Fruit fly (Drosophila melanogaster): ENCODE data around the gene CG5510.

The CG5510 gene

DNA sequence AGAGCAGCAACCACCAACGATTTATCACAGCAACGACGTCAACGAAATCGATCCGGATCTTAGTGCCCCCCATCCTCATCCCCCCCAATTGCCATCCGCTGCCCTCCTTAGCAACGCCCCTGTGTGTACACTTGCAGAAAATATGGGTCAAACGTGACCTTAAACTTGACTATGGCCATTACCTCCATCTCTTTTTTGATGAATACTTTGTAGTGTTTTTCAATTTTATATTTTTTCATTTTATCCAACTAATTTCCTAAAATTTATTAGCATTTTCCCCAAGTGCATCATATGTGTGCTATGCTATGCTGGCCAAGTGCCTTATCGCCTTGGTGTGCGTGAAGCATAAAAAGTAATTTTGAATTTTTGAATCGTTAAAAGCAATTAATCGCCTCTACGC, 26.4 kb downstream of the CG5510 start (continued):
- peak; percentile 92 for TF ChIP-seq CG3032 (tag; optimal IDR thresholded peaks at IDR 0.05)
- TF ChIP-seq CG16779 (tag; optimal IDR thresholded peaks at IDR 0.05), result peak; percentile 75
- peak; percentile 83 for TF ChIP-seq Sox14 (GFP tag; optimal IDR thresholded peaks at IDR 0.05)
- TF ChIP-seq CG8319 (GFP tag; optimal IDR thresholded peaks at IDR 0.05), result peak; percentile 82
- peak; percentile 87 for TF ChIP-seq Ets96B (tag; optimal IDR thresholded peaks at IDR 0.05)
- TF ChIP-seq OdsH (GFP tag; optimal IDR thresholded peaks at IDR 0.05), result peak; percentile 86
- TF ChIP-seq CG8119 (GFP tag; IDR thresholded peaks at IDR 0.05), result peak; percentile 79
- peak; percentile 80 for TF ChIP-seq CG31627 (GFP tag; optimal IDR thresholded peaks at IDR 0.05)
- peak; percentile 86 for TF ChIP-seq eg (GFP tag; IDR thresholded peaks at IDR 0.05)
- peak; percentile 66 for TF ChIP-seq Ets21C (GFP tag; optimal IDR thresholded peaks at IDR 0.05)
- peak; percentile 73 for TF ChIP-seq Smox (GFP tag; optimal IDR thresholded peaks at IDR 0.05)
- TF ChIP-seq achi (GFP tag; optimal IDR thresholded peaks at IDR 0.05), result peak; percentile 85
- TF ChIP-seq CG4318 (GFP tag; optimal IDR thresholded peaks at IDR 0.05), result peak; percentile 68
- TF ChIP-seq CG1621 (tag; optimal IDR thresholded peaks at IDR 0.05), result peak; percentile 84
- peak; percentile 82 for TF ChIP-seq CG9139 (GFP tag; optimal IDR thresholded peaks at IDR 0.05)
- TF ChIP-seq CG8632 (GFP tag; optimal IDR thresholded peaks at IDR 0.05), result peak; percentile 79
- TF ChIP-seq topi (GFP tag; optimal IDR thresholded peaks at IDR 0.05), result peak; percentile 83
- peak; percentile 84 for TF ChIP-seq acj6 (GFP tag; optimal IDR thresholded peaks at IDR 0.05)
- TF ChIP-seq ss (GFP tag; optimal IDR thresholded peaks at IDR 0.05), result peak; percentile 86 to 92
- TF ChIP-seq CG15336 (GFP tag; IDR thresholded peaks at IDR 0.05), result peak; percentile 77
- peak; percentile 21 for TF ChIP-seq CG6854 (GFP tag; optimal IDR thresholded peaks at IDR 0.05)
- TF ChIP-seq CG11762 (GFP tag; optimal IDR thresholded peaks at IDR 0.05; ENCODE audit: insufficient read depth), result peak; percentile 80
- TF ChIP-seq CG10631 (GFP tag; optimal IDR thresholded peaks at IDR 0.05), result peak; percentile 91
- peak; percentile 91 for TF ChIP-seq svp (GFP tag)
- peak; percentile 61 for TF ChIP-seq Gug (GFP tag; IDR thresholded peaks at IDR 0.05)
- TF ChIP-seq CG11902 (GFP tag; optimal IDR thresholded peaks at IDR 0.05), result peak; percentile 84
- TF ChIP-seq Met (GFP tag; optimal IDR thresholded peaks at IDR 0.05), result peak; percentile 85
- peak; percentile 70 for TF ChIP-seq CG11294 (GFP tag; IDR thresholded peaks at IDR 0.05)

DNA sequence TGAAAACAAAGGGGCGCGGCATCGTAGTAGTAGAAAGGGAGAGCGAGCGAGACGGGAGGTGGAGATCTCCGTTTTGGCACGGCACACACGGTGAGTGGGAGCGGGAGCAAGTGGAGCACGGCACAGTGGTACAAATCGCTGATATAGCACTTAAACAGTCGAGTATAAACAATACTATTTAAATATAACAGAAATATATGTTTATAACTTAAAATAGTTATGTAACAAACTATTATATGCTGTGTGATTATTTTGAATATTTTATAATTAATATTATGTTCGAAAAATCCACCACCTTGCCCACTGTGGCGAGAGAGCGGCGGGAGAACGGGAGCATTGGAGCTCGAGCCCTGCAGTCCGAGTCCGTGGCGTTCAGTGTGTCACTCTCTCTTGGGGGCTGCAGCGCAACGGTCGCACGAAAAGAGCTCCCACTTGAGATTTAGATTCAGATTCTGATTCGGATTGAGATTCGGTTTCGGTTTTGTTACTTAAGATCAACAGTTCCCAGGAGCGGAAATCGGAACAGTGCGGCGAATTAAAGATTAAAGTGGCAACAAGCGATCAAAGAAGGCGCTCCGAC, 28.3 kb downstream of the CG5510 start, which contains the start of gene Kal1:
Gene Kal1, plus strand, starts transcription at position 383 of the 580 bp plus-strand sequence.
- TF ChIP-seq CG6808 (GFP tag; optimal IDR thresholded peaks at IDR 0.05) (peak; percentile 98), CG8119 (GFP tag; IDR thresholded peaks at IDR 0.05) (peak; percentile 99), pdm3 (GFP tag; optimal IDR thresholded peaks at IDR 0.05) (peak; percentile 91), Sox102F (GFP tag; optimal IDR thresholded peaks at IDR 0.05) (peak; percentile 96), CG6276 (GFP tag; optimal IDR thresholded peaks at IDR 0.05) (peak; percentile 96), CG6163 (GFP tag; IDR thresholded peaks at IDR 0.05) (peak; percentile 98), CG7368 (GFP tag; optimal IDR thresholded peaks at IDR 0.05) (peak; percentile 97), achi (GFP tag; optimal IDR thresholded peaks at IDR 0.05) (peak; percentile 98), CG4318 (GFP tag; optimal IDR thresholded peaks at IDR 0.05) (peak; percentile 87), CG6854 (GFP tag; optimal IDR thresholded peaks at IDR 0.05) (peak; percentile 98), cyc (GFP tag; optimal IDR thresholded peaks at IDR 0.05) (peak; percentile 91), CG10631 (GFP tag; optimal IDR thresholded peaks at IDR 0.05) (peak; percentile 97), Eip78C (GFP tag) (peak; percentile 99), CG34406 (GFP tag; optimal IDR thresholded peaks at IDR 0.05) (peak; percentile 99), OdsH (GFP tag; optimal IDR thresholded peaks at IDR 0.05) (peak; percentile 97), Lpt (GFP tag; optimal IDR thresholded peaks at IDR 0.05) (peak; percentile 93), CG15336 (GFP tag; IDR thresholded peaks at IDR 0.05) (peak; percentile 99), svp (GFP tag) (peak; percentile 98), acj6 (GFP tag; optimal IDR thresholded peaks at IDR 0.05) (peak; percentile 98), Hr39 (GFP tag; optimal IDR thresholded peaks at IDR 0.05) (peak; percentile 81), eg (GFP tag; IDR thresholded peaks at IDR 0.05) (peak; percentile 97), Blimp-1 (GFP tag; optimal IDR thresholded peaks at IDR 0.05) (peak; percentile 94), CG11902 (GFP tag; optimal IDR thresholded peaks at IDR 0.05) (peak; percentile 92), topi (GFP tag; optimal IDR thresholded peaks at IDR 0.05) (peak; percentile 93), Gug (GFP tag; IDR thresholded peaks at IDR 0.05) (peak; percentile 96), lz (GFP tag; optimal IDR thresholded peaks at IDR 0.05) (peak; percentile 91), dsx (GFP tag; optimal IDR thresholded peaks at IDR 0.05; ENCODE audit: poor library complexity, severe bottlenecking) (peak; percentile 98), CG6792 (GFP tag; optimal IDR thresholded peaks at IDR 0.05) (peak; percentile 99), Met (GFP tag; optimal IDR thresholded peaks at IDR 0.05) (peak; percentile 92), CG3032 (tag; optimal IDR thresholded peaks at IDR 0.05) (peak; percentile 98), vri (GFP tag; optimal IDR thresholded peaks at IDR 0.05) (peak; percentile 96), CG32006 (GFP tag; optimal IDR thresholded peaks at IDR 0.05) (peak; percentile 97), CG11294 (GFP tag; IDR thresholded peaks at IDR 0.05) (peak; percentile 94), Smox (GFP tag; optimal IDR thresholded peaks at IDR 0.05) (peak; percentile 93), esn (GFP tag; optimal IDR thresholded peaks at IDR 0.05) (peak; percentile 98), CG16779 (tag; optimal IDR thresholded peaks at IDR 0.05) (peak; percentile 97), Hr38 (GFP tag; optimal IDR thresholded peaks at IDR 0.05) (no peak), Ets21C (GFP tag; optimal IDR thresholded peaks at IDR 0.05) (peak; percentile 76)
